Worm (Caenorhabditis elegans): ENCODE data around the gene F25E5.1.

- no peak for TF ChIP-seq ama-1 (optimal IDR thresholded peaks at IDR 0.05)
- TF ChIP-seq dmd-4 (tag; optimal IDR thresholded peaks at IDR 0.05) = no peak
- no peak for TF ChIP-seq ztf-11 (tag; optimal IDR thresholded peaks at IDR 0.05)
- TF ChIP-seq F13H6.1 (tag; optimal IDR thresholded peaks at IDR 0.05) = no peak
- no peak for TF ChIP-seq nhr-12 (tag; optimal IDR thresholded peaks at IDR 0.05)
- no peak for TF ChIP-seq nhr-237 (tag; optimal IDR thresholded peaks at IDR 0.05)
- no peak for TF ChIP-seq skn-1 (tag; optimal IDR thresholded peaks at IDR 0.05)
- TF ChIP-seq snpc-4 (tag; optimal IDR thresholded peaks at IDR 0.05) = no peak
Measured at ce11 chrV:7428880-7429279, 36.8 kb upstream of the F25E5.1 start, which contains the start of gene srw-69.
